Worm (Caenorhabditis elegans) whole organism, L4 larva: ENCODE results near the gene lido-11.

Source experiments
- F10B5.3 ChIP-seq: sonication (generic microtip); optimal IDR thresholded peaks from 2 replicates; lab custom pipeline; 2016; ENCODE audit warnings: mild to moderate bottlenecking, missing genetic modification characterization, missing compliant biosample characterization
- Y75B8A.6 ChIP-seq: fragments of 200-800 bp; sonication (Bioruptor generic); IDR thresholded peaks from 2 replicates; pipeline ENCODE4 v1.3.6; 2022; ENCODE audit warnings: missing genetic modification reagents, missing genetic modification characterization, missing compliant biosample characterization
- ces-1 ChIP-seq: fragments of 150-350 bp; sonication (generic microtip); optimal IDR thresholded peaks from 4 replicates; lab custom pipeline; 2014; ENCODE audit warnings: missing biosample characterization, missing genetic modification reagents, missing genetic modification characterization
- egl-27 ChIP-seq: sonication (generic microtip); optimal IDR thresholded peaks from 3 replicates; lab custom pipeline; 2017; ENCODE audit warnings: missing biosample characterization, missing genetic modification reagents, missing genetic modification characterization
- mdl-1 ChIP-seq, 2 experiments: fragments of 150-350 bp in 1 of 2; sonication (generic microtip) in 1 of 2; optimal IDR thresholded peaks; 2 replicates each; lab custom pipeline; 2014 to 2017; ENCODE audit warnings: missing biosample characterization in 2 of 2, missing genetic modification characterization in 2 of 2
- nhr-11 ChIP-seq: fragments of 150-350 bp; optimal IDR thresholded peaks from 2 replicates; lab custom pipeline; 2014; ENCODE audit warnings: missing biosample characterization, missing genetic modification characterization
- nhr-6 ChIP-seq: fragments of 150-350 bp; optimal IDR thresholded peaks from 2 replicates; lab custom pipeline; 2014; ENCODE audit warnings: missing biosample characterization, missing genetic modification characterization
- nhr-76 ChIP-seq: fragments of 150-350 bp; optimal IDR thresholded peaks from 2 replicates; lab custom pipeline; 2014; ENCODE audit warnings: missing biosample characterization, missing genetic modification characterization
- unc-39 ChIP-seq: sonication (generic microtip); optimal IDR thresholded peaks from 2 replicates; lab custom pipeline; 2017; ENCODE audit warnings: missing biosample characterization, missing genetic modification characterization

ce11 chrII:3000535-3001264 is 3.1 kb upstream of the lido-11 start, which contains the start of gene lido-9:
- TF ChIP-seq unc-39 (no peak), nhr-11 (no peak), nhr-6 (tag; lab: Kevin White, UChicago) (no peak), egl-27 (tag; lab: Kevin White, UChicago) (no peak), F10B5.3 (tag; lab: Kevin White, UChicago) (no peak), nhr-76 (tag; lab: Kevin White, UChicago) (no peak), ces-1 (GFP tag; lab: Kevin White, UChicago) (no peak), Y75B8A.6 (GFP tag; lab: Robert Waterston, UW) (no peak), mdl-1 (tag; optimal IDR thresholded peaks at IDR 0.05; lab: Kevin White, UChicago) (no peak)
